Worm (Caenorhabditis elegans) whole organism, midembryonic: ENCODE results near the gene trx-5.

Source experiments
- cog-1 ChIP-seq: sonication (generic microtip); optimal IDR thresholded peaks from 2 replicates; lab custom pipeline; 2016; ENCODE audit warnings: missing genetic modification characterization, missing compliant biosample characterization
- flt-1 ChIP-seq: fragments of 200-800 bp; sonication (Bioruptor generic); IDR thresholded peaks from 2 replicates; pipeline ENCODE4 v1.3.6; 2022; ENCODE audit warnings: missing genetic modification characterization, missing compliant biosample characterization
- klf-2 ChIP-seq: fragments of 200-800 bp; sonication (Bioruptor generic); conservative IDR thresholded peaks from 2 replicates; pipeline ENCODE4 v1.3.6; 2022; ENCODE audit warnings: missing genetic modification reagents, missing genetic modification characterization, missing compliant biosample characterization
- med-1 ChIP-seq: sonication (generic microtip); optimal IDR thresholded peaks from 2 replicates; lab custom pipeline; 2017; ENCODE audit warnings: missing genetic modification characterization, mild to moderate bottlenecking, missing compliant biosample characterization, antibody characterized with exemption, missing genetic modification reagents; ENCODE audit not compliant: insufficient read depth
- ref-1 ChIP-seq: fragments of 200-800 bp; sonication (Bioruptor generic); conservative IDR thresholded peaks from 2 replicates; pipeline ENCODE4 v1.3.6; 2022; ENCODE audit warnings: missing genetic modification reagents, missing genetic modification characterization, missing compliant biosample characterization
- tab-1 ChIP-seq: fragments of 200-800 bp; sonication (Bioruptor generic); IDR thresholded peaks from 2 replicates; pipeline ENCODE4 v1.3.6; 2022; ENCODE audit warnings: missing genetic modification characterization, missing compliant biosample characterization
- ztf-23 ChIP-seq: fragments of 200-800 bp; sonication (Bioruptor generic); IDR thresholded peaks from 2 replicates; pipeline ENCODE4 v1.3.6; 2022; ENCODE audit warnings: missing genetic modification reagents, missing genetic modification characterization, missing compliant biosample characterization
- ztf-29 ChIP-seq: fragments of 200-800 bp; sonication (Bioruptor generic); IDR thresholded peaks from 2 replicates; pipeline ENCODE4 v1.3.6; 2022; ENCODE audit warnings: missing genetic modification reagents, missing genetic modification characterization, missing compliant biosample characterization

ce11 chrV:1579790-1580189, 45.6 kb upstream of the trx-5 start:
- no peak for TF ChIP-seq flt-1 (GFP tag; lab: Robert Waterston, UW)
- TF ChIP-seq ztf-29 (GFP tag; lab: Robert Waterston, UW), result no peak
- TF ChIP-seq ztf-23 (GFP tag; lab: Robert Waterston, UW), result no peak
- TF ChIP-seq klf-2 (GFP tag; lab: Robert Waterston, UW), result no peak
- no peak for TF ChIP-seq ref-1
- no peak for TF ChIP-seq tab-1 (GFP tag; lab: Robert Waterston, UW)
- no peak for TF ChIP-seq cog-1
- TF ChIP-seq med-1 (GFP tag; lab: Kevin White, UChicago), result no peak
